Worm (Caenorhabditis elegans) whole organism, young adult: Measurements from ENCODE around the gene atf-7.

Experiments used
- C06A6.2 ChIP-seq: fragments of 200-800 bp; sonication (Bioruptor generic); conservative IDR thresholded peaks from 2 replicates; pipeline ENCODE4 v1.3.6; 2022; ENCODE audit warnings: missing genetic modification characterization, missing compliant biosample characterization
- F10E7.11 ChIP-seq: sonication (generic microtip); optimal IDR thresholded peaks from 2 replicates; lab custom pipeline; 2017; ENCODE audit warnings: mild to moderate bottlenecking, missing genetic modification characterization, moderate library complexity, missing compliant biosample characterization
- F23B12.7 ChIP-seq: sonication (generic microtip); optimal IDR thresholded peaks from 2 replicates; lab custom pipeline; 2017; ENCODE audit warnings: missing genetic modification characterization, mild to moderate bottlenecking, missing compliant biosample characterization, antibody characterized with exemption, moderate library complexity; ENCODE audit not compliant: insufficient read depth
- F52B5.7 ChIP-seq: sonication (generic microtip); optimal IDR thresholded peaks from 2 replicates; lab custom pipeline; 2016; ENCODE audit warnings: mild to moderate bottlenecking, missing genetic modification characterization, missing compliant biosample characterization
- F57A8.1 ChIP-seq: fragments of 200-800 bp; sonication (Bioruptor generic); optimal IDR thresholded peaks from 2 replicates; lab custom pipeline; 2018; ENCODE audit warnings: mild to moderate bottlenecking, missing genetic modification characterization, moderate library complexity, missing compliant biosample characterization
- K11D2.4 ChIP-seq: fragments of 200-800 bp; sonication (Bioruptor generic); IDR thresholded peaks from 2 replicates; pipeline ENCODE4 v1.3.6; 2022; ENCODE audit warnings: missing genetic modification reagents, missing genetic modification characterization, missing compliant biosample characterization
- Y67H2A.10 ChIP-seq: fragments of 200-800 bp; sonication (Bioruptor generic); conservative IDR thresholded peaks from 2 replicates; pipeline ENCODE4 v1.3.6; 2022; ENCODE audit warnings: missing genetic modification reagents, missing genetic modification characterization, missing compliant biosample characterization
- Y79H2A.3 ChIP-seq: fragments of 200-800 bp; sonication (Bioruptor generic); conservative IDR thresholded peaks from 2 replicates; pipeline ENCODE4 v1.3.6; 2022; ENCODE audit warnings: missing genetic modification reagents, missing genetic modification characterization, missing compliant biosample characterization
- ZK185.1 ChIP-seq: sonication (generic microtip); optimal IDR thresholded peaks from 2 replicates; lab custom pipeline; 2016; ENCODE audit warnings: mild to moderate bottlenecking, missing genetic modification characterization, missing compliant biosample characterization; ENCODE audit not compliant: poor library complexity, severe bottlenecking
- akir-1 ChIP-seq: fragments of 200-800 bp; sonication (Bioruptor generic); optimal IDR thresholded peaks from 2 replicates; lab custom pipeline; 2018; ENCODE audit warnings: mild to moderate bottlenecking, missing genetic modification characterization, moderate library complexity, missing compliant biosample characterization
- attf-5 ChIP-seq: fragments of 200-800 bp; sonication (Bioruptor generic); optimal IDR thresholded peaks from 2 replicates; lab custom pipeline; 2018; ENCODE audit warnings: mild to moderate bottlenecking, missing genetic modification characterization, missing compliant biosample characterization
- bed-2 ChIP-seq: fragments of 200-800 bp; sonication (Bioruptor generic); IDR thresholded peaks from 2 replicates; pipeline ENCODE4 v1.3.6; 2022; ENCODE audit warnings: missing genetic modification reagents, missing genetic modification characterization, missing compliant biosample characterization
- ccch-3 ChIP-seq: fragments of 200-800 bp; sonication (Bioruptor generic); optimal IDR thresholded peaks from 2 replicates; lab custom pipeline; 2018; ENCODE audit warnings: mild to moderate bottlenecking, missing genetic modification characterization, missing compliant biosample characterization
- cebp-1 ChIP-seq, 2 experiments: fragments of 200-800 bp in 1 of 2; sonication (Bioruptor generic) in 1 of 2; sonication (generic microtip) in 1 of 2; IDR thresholded peaks in 1 of 2; optimal IDR thresholded peaks in 1 of 2; 2 replicates each; pipeline versions ENCODE4 v1.3.6 to Lab custom; 2017 to 2022; ENCODE audit warnings: missing compliant biosample characterization in 2 of 2, missing genetic modification characterization in 2 of 2, mild to moderate bottlenecking in 1 of 2, missing genetic modification reagents in 1 of 2, moderate library complexity in 1 of 2
- ceh-100 ChIP-seq: fragments of 200-800 bp; sonication (Bioruptor generic); IDR thresholded peaks from 2 replicates; pipeline ENCODE4 v1.3.6; 2022; ENCODE audit warnings: missing genetic modification reagents, missing genetic modification characterization, missing compliant biosample characterization
- ceh-40 ChIP-seq: fragments of 200-800 bp; sonication (Bioruptor generic); IDR thresholded peaks from 2 replicates; pipeline ENCODE4 v1.3.6; 2022; ENCODE audit warnings: missing genetic modification characterization, missing compliant biosample characterization
- dpl-1 ChIP-seq: fragments of 150-350 bp; optimal IDR thresholded peaks from 2 replicates; lab custom pipeline; 2014; ENCODE audit warnings: missing biosample characterization, missing genetic modification reagents, missing genetic modification characterization
- efl-1 ChIP-seq: fragments of 150-350 bp; optimal IDR thresholded peaks from 2 replicates; lab custom pipeline; 2014; ENCODE audit warnings: missing biosample characterization, missing genetic modification reagents, missing genetic modification characterization
- hmg-1.2 ChIP-seq: fragments of 200-800 bp; sonication (Bioruptor generic); IDR thresholded peaks from 2 replicates; pipeline ENCODE4 v1.3.6; 2022; ENCODE audit warnings: missing genetic modification reagents, missing genetic modification characterization, missing compliant biosample characterization
- hrde-1 ChIP-seq: sonication (generic microtip); optimal IDR thresholded peaks from 2 replicates; lab custom pipeline; 2016; ENCODE audit warnings: missing genetic modification characterization, mild to moderate bottlenecking, missing compliant biosample characterization, moderate library complexity, missing genotype, missing genetic modification reagents, borderline replicate concordance
- lsy-27 ChIP-seq: sonication (generic microtip); optimal IDR thresholded peaks from 2 replicates; lab custom pipeline; 2017; ENCODE audit warnings: missing genetic modification characterization, mild to moderate bottlenecking, missing compliant biosample characterization, antibody characterized with exemption, missing genotype, borderline replicate concordance; ENCODE audit not compliant: insufficient read depth
- madf-10 ChIP-seq: sonication (generic microtip); optimal IDR thresholded peaks from 2 replicates; lab custom pipeline; 2016; ENCODE audit warnings: mild to moderate bottlenecking, missing genetic modification characterization, missing compliant biosample characterization
- madf-6 ChIP-seq: fragments of 200-800 bp; sonication (Bioruptor generic); IDR thresholded peaks from 2 replicates; pipeline ENCODE4 v1.3.6; 2022; ENCODE audit warnings: missing genetic modification reagents, missing genetic modification characterization, missing compliant biosample characterization
- madf-8 ChIP-seq: fragments of 200-800 bp; sonication (Bioruptor generic); conservative IDR thresholded peaks from 2 replicates; pipeline ENCODE4 v1.3.6; 2022; ENCODE audit warnings: missing genetic modification reagents, missing genetic modification characterization, missing compliant biosample characterization
- nfya-2 ChIP-seq: fragments of 200-800 bp; sonication (Bioruptor generic); IDR thresholded peaks from 2 replicates; pipeline ENCODE4 v1.3.6; 2022; ENCODE audit warnings: missing genetic modification reagents, missing genetic modification characterization, missing compliant biosample characterization
- nfyb-1 ChIP-seq: fragments of 200-800 bp; sonication (Bioruptor generic); IDR thresholded peaks from 2 replicates; pipeline ENCODE4 v1.3.6; 2022; ENCODE audit warnings: missing genetic modification reagents, missing genetic modification characterization, missing compliant biosample characterization
- nhr-80 ChIP-seq: sonication (generic microtip); optimal IDR thresholded peaks from 2 replicates; lab custom pipeline; 2016; ENCODE audit warnings: missing genetic modification characterization, missing compliant biosample characterization
- pha-4 ChIP-seq: fragments of 150-350 bp; sonication (generic microtip); optimal IDR thresholded peaks from 2 replicates; lab custom pipeline; 2014; ENCODE audit warnings: missing biosample characterization, missing genetic modification reagents, missing genetic modification characterization
- rcor-1 ChIP-seq: fragments of 200-800 bp; sonication (Bioruptor generic); IDR thresholded peaks from 2 replicates; pipeline ENCODE4 v1.3.6; 2022; ENCODE audit warnings: missing genetic modification reagents, missing genetic modification characterization, missing compliant biosample characterization
- sptf-2 ChIP-seq: fragments of 200-800 bp; sonication (Bioruptor generic); optimal IDR thresholded peaks from 2 replicates; lab custom pipeline; 2018; ENCODE audit warnings: mild to moderate bottlenecking, missing genetic modification characterization, missing compliant biosample characterization
- xnd-1 ChIP-seq: sonication (generic microtip); optimal IDR thresholded peaks from 2 replicates; lab custom pipeline; 2016; ENCODE audit warnings: missing genotype, missing genetic modification reagents, missing genetic modification characterization, missing compliant biosample characterization

atf-7 gene

DNA sequence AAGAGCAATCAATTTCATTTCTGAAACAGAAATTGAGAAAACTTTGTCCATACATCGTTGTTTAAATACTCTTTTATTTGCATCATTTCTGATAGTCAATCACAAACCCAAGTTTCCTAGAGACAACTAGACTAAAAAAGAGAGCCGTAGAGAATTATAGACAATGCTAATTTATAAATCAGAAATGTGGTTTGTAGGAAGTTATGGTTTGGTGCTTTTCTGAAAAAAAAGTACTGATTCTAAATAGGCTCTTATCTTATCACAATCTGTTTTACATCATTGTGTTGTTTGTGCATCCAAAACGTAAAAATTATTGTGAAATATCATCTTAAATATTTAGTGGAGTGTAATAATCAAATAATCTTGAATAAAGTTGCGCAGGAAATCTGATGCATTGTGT is 41.8 kb upstream of the atf-7 start, which contains the start of gene ugt-62:
Gene ugt-62, minus strand, starts transcription at position 20 of the 400 bp plus-strand sequence.
- TF ChIP-seq dpl-1 (GFP tag; lab: Kevin White, UChicago) (no peak), bed-2 (GFP tag; lab: Robert Waterston, UW) (no peak), rcor-1 (GFP tag; lab: Robert Waterston, UW) (no peak), nhr-80 (tag; lab: Kevin White, UChicago) (peak; percentile 98), cebp-1 (GFP tag; IDR thresholded peaks at IDR 0.05; lab: Robert Waterston, UW) (peak; percentile 74), cebp-1 (tag; optimal IDR thresholded peaks at IDR 0.05; lab: Kevin White, UChicago) (no peak)

DNA sequence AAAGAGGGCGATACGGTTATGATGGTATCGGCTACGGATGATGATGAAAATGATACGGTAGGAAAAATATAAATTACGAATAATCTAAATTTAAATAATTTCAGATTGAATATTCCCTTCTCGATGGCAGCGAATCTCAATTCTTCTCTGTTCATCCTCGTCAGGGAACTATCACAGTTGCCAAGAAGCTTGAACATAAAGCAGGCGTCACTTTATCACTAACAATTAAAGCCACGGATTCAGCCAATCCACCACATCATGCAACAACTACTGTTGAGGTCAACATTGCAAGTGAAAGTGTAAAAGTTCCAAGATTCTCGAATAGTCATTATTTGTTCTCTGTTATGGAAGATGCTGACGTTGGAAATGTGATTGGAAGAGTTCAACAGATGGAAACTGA is 32.1 kb upstream of the atf-7 start:
- TF ChIP-seq ccch-3 (GFP tag; lab: Kevin White, UChicago) (no peak), sptf-2 (GFP tag; lab: Kevin White, UChicago) (no peak), pha-4 (no peak), hmg-1.2 (no peak), C06A6.2 (GFP tag; lab: Robert Waterston, UW) (no peak), nhr-80 (tag; lab: Kevin White, UChicago) (no peak), madf-10 (tag; lab: Kevin White, UChicago) (no peak)

DNA sequence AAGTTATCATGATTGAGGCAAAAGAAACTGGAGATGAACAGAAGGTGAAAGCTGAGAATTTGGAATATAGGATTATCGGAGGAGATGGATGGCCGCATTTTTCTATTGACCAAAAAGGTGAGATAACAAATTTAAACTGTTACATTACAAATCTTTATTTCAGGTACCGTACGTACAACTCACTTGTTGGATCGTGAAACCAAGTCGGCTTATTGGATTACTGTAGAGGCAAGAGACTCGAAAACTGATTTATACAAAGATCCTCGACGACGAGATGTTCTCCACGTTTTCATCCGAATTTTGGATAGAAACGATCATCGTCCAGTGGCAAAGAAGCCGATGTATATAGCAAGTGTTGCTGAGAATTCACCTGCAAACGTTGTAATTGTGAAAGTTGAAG is 27.2 kb upstream of the atf-7 start:
- TF ChIP-seq sptf-2 (GFP tag; lab: Kevin White, UChicago) (no peak), attf-5 (no peak), nfya-2 (no peak), lsy-27 (tag; lab: Kevin White, UChicago) (no peak), ccch-3 (GFP tag; lab: Kevin White, UChicago) (no peak), ceh-100 (GFP tag; lab: Robert Waterston, UW) (no peak)

DNA sequence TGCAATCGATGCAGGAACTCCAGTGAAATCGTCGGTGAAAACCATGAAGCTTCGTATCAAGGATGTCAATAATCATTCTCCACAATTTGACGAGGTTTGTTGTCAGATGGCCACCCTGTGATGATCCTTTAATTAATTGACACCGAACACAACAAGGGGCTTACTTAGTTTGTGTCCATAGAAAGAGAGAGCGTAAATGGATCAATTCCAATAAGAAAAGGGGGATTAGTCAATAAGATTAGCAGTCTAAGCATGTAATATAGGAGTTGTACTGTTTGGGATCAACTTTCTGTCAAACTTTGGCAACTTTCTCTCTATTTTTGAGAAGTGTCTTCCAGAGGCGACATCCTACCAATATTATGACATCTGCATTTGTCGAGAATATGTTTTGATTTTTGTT is 25.2 kb upstream of the atf-7 start:
- TF ChIP-seq pha-4 (no peak), F10E7.11 (no peak), K11D2.4 (GFP tag; lab: Robert Waterston, UW) (no peak), madf-10 (tag; lab: Kevin White, UChicago) (no peak), F52B5.7 (tag; lab: Kevin White, UChicago) (no peak), Y79H2A.3 (GFP tag; lab: Robert Waterston, UW) (no peak), akir-1 (no peak), hrde-1 (no peak), F57A8.1 (GFP tag; lab: Kevin White, UChicago) (no peak), ceh-40 (GFP tag; lab: Robert Waterston, UW) (no peak), ZK185.1 (no peak), nfyb-1 (no peak), madf-8 (GFP tag; lab: Robert Waterston, UW) (no peak)

DNA sequence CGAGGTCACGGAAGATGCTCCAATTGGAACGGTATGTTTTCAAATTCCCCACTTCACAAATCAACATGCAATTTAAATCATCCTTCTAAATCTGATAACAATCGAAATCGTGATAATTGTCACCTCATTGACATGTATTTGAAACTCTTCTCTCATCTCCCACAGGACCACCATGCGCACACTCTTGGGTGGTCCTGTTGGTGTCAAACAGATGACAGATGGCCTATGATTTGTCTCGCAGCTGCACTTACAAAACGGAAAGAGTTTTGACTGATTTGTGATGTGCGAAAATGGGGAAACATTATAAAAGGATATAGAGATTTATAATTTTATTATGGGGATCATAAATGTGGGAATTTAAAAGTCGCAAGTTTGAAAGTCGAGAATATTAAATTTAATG is 24.6 kb upstream of the atf-7 start:
- TF ChIP-seq Y67H2A.10 (GFP tag; lab: Robert Waterston, UW) (no peak), Y79H2A.3 (GFP tag; lab: Robert Waterston, UW) (no peak), efl-1 (GFP tag; lab: Kevin White, UChicago) (no peak), sptf-2 (GFP tag; lab: Kevin White, UChicago) (no peak)

DNA sequence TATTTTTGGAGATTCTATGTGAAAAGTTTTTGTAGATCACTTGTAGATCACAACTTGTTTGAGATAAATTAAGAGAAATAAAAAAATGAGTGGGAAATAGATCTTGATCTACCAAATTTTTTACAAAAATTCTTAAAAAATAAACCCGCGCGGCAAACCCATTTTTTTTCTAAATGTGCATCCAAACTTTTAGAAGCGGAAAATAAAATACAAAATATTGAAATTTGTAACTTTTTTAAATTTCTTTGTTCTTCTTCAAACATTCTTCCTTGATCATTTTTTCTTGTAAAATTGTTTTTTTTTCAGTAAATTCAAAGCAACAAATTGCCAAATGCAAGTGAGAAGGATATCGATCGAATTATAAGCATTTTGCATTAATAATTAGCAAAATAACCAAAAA is 21.2 kb upstream of the atf-7 start, which contains the start of gene cdh-4:
Gene cdh-4, plus strand, starts transcription at position 301 of the 400 bp plus-strand sequence.
- TF ChIP-seq ceh-40 (GFP tag; lab: Robert Waterston, UW) (no peak), madf-6 (GFP tag; lab: Robert Waterston, UW) (no peak; the same call in 1 of the 2 replicates), dpl-1 (GFP tag; lab: Kevin White, UChicago) (peak; percentile 29), efl-1 (GFP tag; lab: Kevin White, UChicago) (peak; percentile 41), xnd-1 (tag; lab: Kevin White, UChicago) (peak; percentile 5), F23B12.7 (tag; lab: Kevin White, UChicago) (no peak), madf-8 (GFP tag; lab: Robert Waterston, UW) (peak; percentile 62; the same call in 1 of the 2 replicates)
- TF ChIP-seq, all 124 proteins: peak for 4
